Worm (Caenorhabditis elegans): Measurements from ENCODE around the gene pitr-5.

DNA sequence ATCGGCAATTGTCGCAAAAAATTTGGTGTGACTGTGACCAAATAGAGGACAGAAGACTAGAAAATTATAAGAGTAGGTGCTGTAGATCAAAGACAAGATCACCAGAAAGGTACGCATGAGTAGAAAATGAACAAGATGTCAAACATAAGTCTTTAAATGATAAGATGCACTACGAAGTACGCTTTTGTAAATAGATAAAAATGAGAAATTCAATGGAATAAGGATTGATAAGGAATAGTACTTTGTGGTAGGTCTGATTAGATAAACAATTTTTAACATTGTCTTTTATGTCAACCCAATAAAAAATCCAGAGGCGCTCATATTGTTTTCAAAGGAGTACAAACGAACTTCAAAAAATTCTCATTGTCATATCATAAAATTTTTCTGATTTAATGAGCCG is 34.1 kb upstream of the pitr-5 start, which contains the start of gene F10D2.8:
- TF ChIP-seq elt-4 (tag; optimal IDR thresholded peaks at IDR 0.05) (no peak), pag-3 (tag; optimal IDR thresholded peaks at IDR 0.05; ENCODE audit: borderline replicate concordance) (no peak), sdc-2 (tag; optimal IDR thresholded peaks at IDR 0.05) (no peak), gmeb-2 (tag; optimal IDR thresholded peaks at IDR 0.05) (no peak), ttx-3 (tag; optimal IDR thresholded peaks at IDR 0.05) (no peak), lin-11 (tag; optimal IDR thresholded peaks at IDR 0.05) (no peak), ahr-1 (tag; optimal IDR thresholded peaks at IDR 0.05) (no peak), ama-1 (optimal IDR thresholded peaks at IDR 0.05) (no peak), syd-9 (tag; optimal IDR thresholded peaks at IDR 0.05) (no peak), nhr-232 (tag; optimal IDR thresholded peaks at IDR 0.05) (no peak)
